Fruit fly (Drosophila melanogaster): ENCODE data around the gene CG7523.

The CG7523 gene

dm6 chr3R:17718051-17718693 lies 47.5 kb upstream of the CG7523 start, which contains the start of gene osa (continued):
- TF ChIP-seq bbx (GFP tag; IDR thresholded peaks at IDR 0.05; ENCODE audit: partially characterized antibody): no peak
- no peak for TF ChIP-seq lmd (GFP tag; IDR thresholded peaks at IDR 0.05)
- TF ChIP-seq unpg (GFP tag; optimal IDR thresholded peaks at IDR 0.05): no peak
- no peak for TF ChIP-seq Hr3 (GFP tag; optimal IDR thresholded peaks at IDR 0.05)
- no peak for TF ChIP-seq eyg (GFP tag; optimal IDR thresholded peaks at IDR 0.05)
- peak; percentile 20 for TF ChIP-seq NC2β (GFP tag; optimal IDR thresholded peaks at IDR 0.05)
- no peak for TF ChIP-seq fd3F (GFP tag; optimal IDR thresholded peaks at IDR 0.05)
- TF ChIP-seq cato (GFP tag; optimal IDR thresholded peaks at IDR 0.05; ENCODE audit: borderline replicate concordance): no peak
- TF ChIP-seq slp2 (GFP tag; optimal IDR thresholded peaks at IDR 0.05): no peak
- no peak for TF ChIP-seq CG4854 (GFP tag; optimal IDR thresholded peaks at IDR 0.05)
- TF ChIP-seq Xrp1 (GFP tag; IDR thresholded peaks at IDR 0.05): no peak
- TF ChIP-seq zfh1 (GFP tag; IDR thresholded peaks at IDR 0.05): no peak
- no peak for TF ChIP-seq Kr (GFP tag; optimal IDR thresholded peaks at IDR 0.05)
- TF ChIP-seq da (GFP tag; optimal IDR thresholded peaks at IDR 0.05): no peak
- TF ChIP-seq Antp (GFP tag; optimal IDR thresholded peaks at IDR 0.05): no peak
- no peak for TF ChIP-seq shn (GFP tag; optimal IDR thresholded peaks at IDR 0.05)
- no peak for TF ChIP-seq sima (GFP tag; optimal IDR thresholded peaks at IDR 0.05)
- no peak for TF ChIP-seq CG3726 (GFP tag; IDR thresholded peaks at IDR 0.05)
- no peak for TF ChIP-seq Hsf (GFP tag; optimal IDR thresholded peaks at IDR 0.05)
- peak; percentile 17 for TF ChIP-seq CG15601 (tag; optimal IDR thresholded peaks at IDR 0.05)
- no peak for TF ChIP-seq ab (GFP tag; optimal IDR thresholded peaks at IDR 0.05)
- TF ChIP-seq CG6683 (GFP tag; optimal IDR thresholded peaks at IDR 0.05): no peak
- no peak for TF ChIP-seq Atf6 (GFP tag; IDR thresholded peaks at IDR 0.05)
- no peak for TF ChIP-seq CG12744 (GFP tag; optimal IDR thresholded peaks at IDR 0.05)
- TF ChIP-seq pb (GFP tag; optimal IDR thresholded peaks at IDR 0.05): no peak
- TF ChIP-seq eve (GFP tag; optimal IDR thresholded peaks at IDR 0.05): no peak
- no peak for TF ChIP-seq az2 (GFP tag; optimal IDR thresholded peaks at IDR 0.05)
- no peak for TF ChIP-seq ftz-f1 (GFP tag; optimal IDR thresholded peaks at IDR 0.05)
- TF ChIP-seq schlank (tag; optimal IDR thresholded peaks at IDR 0.05): no peak
- no peak for TF ChIP-seq ase (GFP tag; IDR thresholded peaks at IDR 0.05)
- TF ChIP-seq Gsc (GFP tag; IDR thresholded peaks at IDR 0.05): no peak
- TF ChIP-seq Sry-β (GFP tag; optimal IDR thresholded peaks at IDR 0.05): no peak
- no peak for TF ChIP-seq mld (GFP tag; IDR thresholded peaks at IDR 0.05; ENCODE audit: partially characterized antibody)
- no peak for TF ChIP-seq Dref (GFP tag; IDR thresholded peaks at IDR 0.05)
- TF ChIP-seq BEAF-32 (GFP tag; optimal IDR thresholded peaks at IDR 0.05): peak; percentile 99
- TF ChIP-seq Hmx (GFP tag; optimal IDR thresholded peaks at IDR 0.05): no peak
- TF ChIP-seq CG7963 (GFP tag; IDR thresholded peaks at IDR 0.05; ENCODE audit: partially characterized antibody): no peak
- no peak for TF ChIP-seq CG32532 (GFP tag; IDR thresholded peaks at IDR 0.05)
- TF ChIP-seq gsb-n (tag; optimal IDR thresholded peaks at IDR 0.05): peak; percentile 4
- TF ChIP-seq bsh (GFP tag; optimal IDR thresholded peaks at IDR 0.05): no peak
- no peak for TF ChIP-seq toy (GFP tag; IDR thresholded peaks at IDR 0.05)
- TF ChIP-seq Bteb2 (GFP tag; optimal IDR thresholded peaks at IDR 0.05): no peak
- TF ChIP-seq CG32772 (GFP tag; IDR thresholded peaks at IDR 0.05): no peak
- no peak for TF ChIP-seq abd-A (tag; optimal IDR thresholded peaks at IDR 0.05)
- no peak for TF ChIP-seq CG1602 (GFP tag; optimal IDR thresholded peaks at IDR 0.05)
- no peak for TF ChIP-seq Dll (GFP tag; IDR thresholded peaks at IDR 0.05; ENCODE audit: partially characterized antibody)
- no peak for TF ChIP-seq wor (GFP tag; IDR thresholded peaks at IDR 0.05)
- TF ChIP-seq trh (GFP tag; optimal IDR thresholded peaks at IDR 0.05): no peak
- TF ChIP-seq CrebB (tag; optimal IDR thresholded peaks at IDR 0.05): no peak
- no peak for TF ChIP-seq Ssrp (tag; optimal IDR thresholded peaks at IDR 0.05)
- no peak for TF ChIP-seq tna (GFP tag; IDR thresholded peaks at IDR 0.05; ENCODE audit: partially characterized antibody)
